Worm (Caenorhabditis elegans): ENCODE results near the gene lgc-44.

DNA sequence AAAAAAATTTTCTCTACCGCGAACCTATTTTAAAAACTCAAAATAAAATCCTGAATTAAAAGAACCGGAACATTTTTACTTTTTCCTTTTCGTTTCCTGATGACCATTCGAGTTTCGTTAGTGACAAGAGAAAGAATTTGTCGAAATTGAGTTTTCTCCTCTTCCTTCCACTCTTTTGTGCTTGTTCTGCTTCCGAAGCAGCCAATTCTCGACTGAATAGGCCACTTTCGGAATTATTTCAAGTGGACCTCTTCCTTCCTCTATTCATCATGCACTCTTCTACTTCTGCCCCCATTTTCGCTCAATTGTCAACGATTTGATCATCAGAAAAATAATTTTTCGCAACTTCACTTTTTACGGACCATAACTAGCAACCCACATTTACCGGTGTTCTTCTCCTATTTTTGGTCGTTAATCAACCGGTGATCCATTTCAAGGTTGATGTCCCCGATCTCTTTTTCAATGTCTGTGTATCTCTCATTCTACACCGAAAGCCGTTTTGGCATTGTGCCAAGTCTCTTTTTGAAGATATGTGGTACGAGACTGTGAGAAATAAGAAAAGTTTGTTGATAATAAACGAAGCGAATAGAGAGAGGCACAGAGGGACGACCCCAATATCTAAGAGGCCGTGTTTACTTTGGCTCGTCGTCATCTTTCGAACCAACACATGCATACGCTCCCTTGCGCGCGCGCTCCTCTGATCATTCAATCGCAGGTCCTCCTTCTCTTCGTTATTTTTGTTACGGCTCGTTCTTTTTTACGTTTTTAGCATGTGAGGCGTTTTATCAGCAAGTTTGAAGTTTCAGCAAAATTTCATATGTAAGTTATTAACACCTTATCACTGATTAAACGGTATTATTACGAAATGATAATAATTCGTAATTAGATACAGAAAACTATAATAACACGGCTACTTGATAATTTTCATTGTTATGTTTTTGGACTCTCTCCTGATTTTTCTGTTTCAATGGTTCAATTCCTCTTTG, 2.5 kb upstream of the lgc-44 start:
- TF ChIP-seq snpc-4 (tag; optimal IDR thresholded peaks at IDR 0.05) (no peak), dmd-4 (tag; optimal IDR thresholded peaks at IDR 0.05) (no peak), unc-62 (GFP tag; optimal IDR thresholded peaks at IDR 0.05) (no peak), ceh-82 (tag; optimal IDR thresholded peaks at IDR 0.05) (no peak), ama-1 (optimal IDR thresholded peaks at IDR 0.05) (no peak), mab-5 (tag; optimal IDR thresholded peaks at IDR 0.05) (no peak), fos-1 (tag; optimal IDR thresholded peaks at IDR 0.05) (peak; percentile 39), zag-1 (tag; optimal IDR thresholded peaks at IDR 0.05) (no peak), blmp-1 (tag; optimal IDR thresholded peaks at IDR 0.05; ENCODE audit: insufficient read depth) (no peak), nhr-12 (tag; optimal IDR thresholded peaks at IDR 0.05) (no peak), nhr-11 (tag; optimal IDR thresholded peaks at IDR 0.05) (no peak), ztf-1 (GFP tag; conservative IDR thresholded peaks at IDR 0.05) (no peak)
